Worm (Caenorhabditis elegans) whole organism, L2 larva: Measurements from ENCODE around the gene vha-14.

Experiments used
- lin-39 ChIP-seq: fragments of 150-350 bp; optimal IDR thresholded peaks from 2 replicates; lab custom pipeline; 2014; ENCODE audit warnings: missing biosample characterization, missing genetic modification reagents, missing genetic modification characterization
- nhr-12 ChIP-seq: fragments of 150-350 bp; optimal IDR thresholded peaks from 2 replicates; lab custom pipeline; 2014; ENCODE audit warnings: missing biosample characterization, missing genetic modification characterization
- nhr-23 ChIP-seq: fragments of 150-350 bp; optimal IDR thresholded peaks from 2 replicates; lab custom pipeline; 2014; ENCODE audit warnings: missing biosample characterization, missing genetic modification reagents, missing genetic modification characterization
- nhr-237 ChIP-seq: fragments of 150-350 bp; optimal IDR thresholded peaks from 2 replicates; lab custom pipeline; 2014; ENCODE audit warnings: missing biosample characterization, missing genetic modification characterization

DNA sequence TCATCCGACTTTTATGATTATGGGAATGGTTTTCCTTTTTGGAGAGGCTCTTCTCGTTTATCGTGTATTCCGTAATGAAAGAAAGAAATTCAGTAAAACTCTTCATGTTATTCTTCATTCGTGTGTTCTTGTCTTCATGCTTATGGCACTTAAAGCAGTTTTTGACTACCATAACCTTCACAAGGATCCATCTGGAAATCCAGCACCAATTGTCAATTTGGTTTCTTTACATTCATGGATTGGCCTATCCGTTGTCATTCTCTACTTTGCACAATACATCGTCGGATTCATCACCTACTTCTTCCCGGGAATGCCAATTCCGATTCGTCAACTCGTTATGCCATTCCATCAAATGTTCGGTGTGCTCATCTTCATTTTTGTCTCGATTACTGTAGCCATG lies 3.8 kb downstream of the vha-14 start:
- no peak for TF ChIP-seq lin-39 (tag; lab: Kevin White, UChicago)
- TF ChIP-seq nhr-237 (tag; lab: Kevin White, UChicago) = no peak
- no peak for TF ChIP-seq nhr-23
- no peak for TF ChIP-seq nhr-12 (tag; lab: Kevin White, UChicago)
